Worm (Caenorhabditis elegans) whole organism, late embryonic: Measurements from ENCODE around the gene B0244.6.
A peak's percentile ranks its signal among the peaks of the same experiment; 100 is the strongest.

Experiments used
- C08G9.2 ChIP-seq: sonication (generic microtip); optimal IDR thresholded peaks from 2 replicates; lab custom pipeline; 2016; ENCODE audit warnings: mild to moderate bottlenecking, missing genetic modification characterization, moderate library complexity, missing compliant biosample characterization
- K09A11.1 ChIP-seq: sonication (generic microtip); optimal IDR thresholded peaks from 2 replicates; lab custom pipeline; 2017; ENCODE audit warnings: antibody characterized with exemption, mild to moderate bottlenecking, missing genetic modification characterization, missing compliant biosample characterization; ENCODE audit not compliant: insufficient read depth
- Y22D7AL.16 ChIP-seq: sonication (generic microtip); optimal IDR thresholded peaks from 2 replicates; lab custom pipeline; 2016; ENCODE audit warnings: missing genetic modification characterization, missing compliant biosample characterization
- ceh-14 ChIP-seq: sonication (generic microtip); optimal IDR thresholded peaks from 2 replicates; lab custom pipeline; 2016; ENCODE audit warnings: missing genotype, missing genetic modification characterization, missing compliant biosample characterization
- ceh-30 ChIP-seq: fragments of 150-350 bp; optimal IDR thresholded peaks from 2 replicates; lab custom pipeline; 2014; ENCODE audit warnings: missing biosample characterization, missing genetic modification characterization
- ceh-31 ChIP-seq: sonication (generic microtip); optimal IDR thresholded peaks from 2 replicates; lab custom pipeline; 2016; ENCODE audit warnings: missing genetic modification characterization, missing compliant biosample characterization
- ceh-48 ChIP-seq: sonication (generic microtip); optimal IDR thresholded peaks from 2 replicates; lab custom pipeline; 2016; ENCODE audit warnings: missing genetic modification characterization, inconsistent platforms, missing compliant biosample characterization
- dmd-4 ChIP-seq: sonication (generic microtip); optimal IDR thresholded peaks from 2 replicates; lab custom pipeline; 2016; ENCODE audit warnings: borderline replicate concordance, missing genetic modification characterization, missing compliant biosample characterization
- dve-1 ChIP-seq: sonication (generic microtip); optimal IDR thresholded peaks from 2 replicates; lab custom pipeline; 2017; ENCODE audit warnings: antibody characterized with exemption, mild to moderate bottlenecking, missing genetic modification characterization, missing compliant biosample characterization
- elt-2 ChIP-seq: sonication (generic microtip); optimal IDR thresholded peaks from 2 replicates; lab custom pipeline; 2016; ENCODE audit warnings: missing genetic modification reagents, missing genetic modification characterization, missing compliant biosample characterization
- elt-4 ChIP-seq: sonication (generic microtip); optimal IDR thresholded peaks from 2 replicates; lab custom pipeline; 2016; ENCODE audit warnings: missing genetic modification characterization, missing compliant biosample characterization
- ets-4 ChIP-seq: sonication (generic microtip); optimal IDR thresholded peaks from 2 replicates; lab custom pipeline; 2016; ENCODE audit warnings: missing genetic modification characterization, missing compliant biosample characterization
- fkh-10 ChIP-seq: fragments of 150-350 bp; optimal IDR thresholded peaks from 2 replicates; lab custom pipeline; 2014; ENCODE audit warnings: missing biosample characterization, missing genetic modification reagents, missing genetic modification characterization
- hlh-13 ChIP-seq: fragments of 200-800 bp; sonication (Bioruptor generic); optimal IDR thresholded peaks from 2 replicates; lab custom pipeline; 2018; ENCODE audit warnings: mild to moderate bottlenecking, missing genetic modification characterization, missing compliant biosample characterization
- hlh-8 ChIP-seq: sonication (generic microtip); optimal IDR thresholded peaks from 2 replicates; lab custom pipeline; 2016; ENCODE audit warnings: missing genotype, missing genetic modification characterization, missing compliant biosample characterization
- lim-6 ChIP-seq: sonication (generic microtip); optimal IDR thresholded peaks from 2 replicates; lab custom pipeline; 2016; ENCODE audit warnings: missing genetic modification characterization, missing compliant biosample characterization
- lin-11 ChIP-seq: fragments of 200-800 bp; sonication (Bioruptor generic); optimal IDR thresholded peaks from 2 replicates; lab custom pipeline; 2018; ENCODE audit warnings: mild to moderate bottlenecking, missing genetic modification characterization, missing compliant biosample characterization
- madf-2 ChIP-seq: sonication (generic microtip); optimal IDR thresholded peaks from 2 replicates; lab custom pipeline; 2017; ENCODE audit warnings: missing genetic modification characterization, missing compliant biosample characterization
- mec-3 ChIP-seq: sonication (generic microtip); optimal IDR thresholded peaks from 2 replicates; lab custom pipeline; 2016; ENCODE audit warnings: borderline replicate concordance, missing genetic modification characterization, missing compliant biosample characterization
- nfya-1 ChIP-seq: sonication (generic microtip); optimal IDR thresholded peaks from 2 replicates; lab custom pipeline; 2017; ENCODE audit warnings: missing genetic modification characterization, mild to moderate bottlenecking, missing compliant biosample characterization, antibody characterized with exemption, moderate library complexity
- nhr-232 ChIP-seq: sonication (generic microtip); optimal IDR thresholded peaks from 2 replicates; lab custom pipeline; 2016; ENCODE audit warnings: missing genetic modification characterization, missing compliant biosample characterization
- npax-4 ChIP-seq: sonication (generic microtip); optimal IDR thresholded peaks from 2 replicates; lab custom pipeline; 2016; ENCODE audit warnings: missing genetic modification characterization, missing compliant biosample characterization
- pag-3 ChIP-seq: sonication (generic microtip); optimal IDR thresholded peaks from 2 replicates; lab custom pipeline; 2016; ENCODE audit warnings: missing compliant biosample characterization, missing genetic modification characterization, borderline replicate concordance
- pax-1 ChIP-seq: fragments of 150-350 bp; optimal IDR thresholded peaks from 2 replicates; lab custom pipeline; 2014; ENCODE audit warnings: missing biosample characterization, missing genetic modification characterization
- pha-2 ChIP-seq: sonication (generic microtip); optimal IDR thresholded peaks from 2 replicates; lab custom pipeline; 2017; ENCODE audit warnings: mild to moderate bottlenecking, missing genetic modification characterization, missing compliant biosample characterization
- pqm-1 ChIP-seq: sonication (generic microtip); optimal IDR thresholded peaks from 2 replicates; lab custom pipeline; 2016; ENCODE audit warnings: missing genetic modification characterization, missing compliant biosample characterization
- pros-1 ChIP-seq: fragments of 150-350 bp; optimal IDR thresholded peaks from 2 replicates; lab custom pipeline; 2014; ENCODE audit warnings: missing biosample characterization, missing genetic modification reagents, missing genetic modification characterization
- ref-2 ChIP-seq: sonication (generic microtip); optimal IDR thresholded peaks from 2 replicates; lab custom pipeline; 2016; ENCODE audit warnings: missing genetic modification characterization, missing compliant biosample characterization
- rnt-1 ChIP-seq: sonication (generic microtip); optimal IDR thresholded peaks from 2 replicates; lab custom pipeline; 2016; ENCODE audit warnings: missing genetic modification characterization, missing compliant biosample characterization
- sdc-2 ChIP-seq: sonication (generic microtip); optimal IDR thresholded peaks from 2 replicates; lab custom pipeline; 2016; ENCODE audit warnings: missing genotype, missing genetic modification characterization, missing compliant biosample characterization
- syd-9 ChIP-seq: sonication (generic microtip); optimal IDR thresholded peaks from 2 replicates; lab custom pipeline; 2016; ENCODE audit warnings: mild to moderate bottlenecking, missing genetic modification characterization, moderate library complexity, missing compliant biosample characterization
- tbx-2 ChIP-seq: sonication (generic microtip); optimal IDR thresholded peaks from 2 replicates; lab custom pipeline; 2016; ENCODE audit warnings: missing genetic modification characterization, missing compliant biosample characterization
- ttx-3 ChIP-seq: sonication (generic microtip); optimal IDR thresholded peaks from 2 replicates; lab custom pipeline; 2016; ENCODE audit warnings: missing genetic modification reagents, missing genetic modification characterization, missing compliant biosample characterization
- unc-3 ChIP-seq, 2 experiments: fragments of 200-800 bp in 1 of 2; sonication (Bioruptor generic) in 1 of 2; sonication (generic microtip) in 1 of 2; conservative IDR thresholded peaks in 1 of 2; optimal IDR thresholded peaks in 1 of 2; 2 replicates each; pipeline versions ENCODE4 v1.3.6 to Lab custom; 2016 to 2022; ENCODE audit warnings: missing compliant biosample characterization in 2 of 2, missing genetic modification characterization in 2 of 2, missing genetic modification reagents in 1 of 2
- unc-42 ChIP-seq: sonication (generic microtip); optimal IDR thresholded peaks from 2 replicates; lab custom pipeline; 2016; ENCODE audit warnings: missing genotype, missing genetic modification characterization, missing compliant biosample characterization
- unc-55 ChIP-seq: sonication (generic microtip); optimal IDR thresholded peaks from 2 replicates; lab custom pipeline; 2017; ENCODE audit warnings: missing biosample characterization, missing genetic modification reagents, missing genetic modification characterization
- unc-86 ChIP-seq: sonication (generic microtip); optimal IDR thresholded peaks from 2 replicates; lab custom pipeline; 2016; ENCODE audit warnings: missing genetic modification characterization, missing compliant biosample characterization
- zip-5 ChIP-seq: sonication (generic microtip); optimal IDR thresholded peaks from 2 replicates; lab custom pipeline; 2016; ENCODE audit warnings: missing genetic modification characterization, missing compliant biosample characterization

B0244.6 gene

DNA sequence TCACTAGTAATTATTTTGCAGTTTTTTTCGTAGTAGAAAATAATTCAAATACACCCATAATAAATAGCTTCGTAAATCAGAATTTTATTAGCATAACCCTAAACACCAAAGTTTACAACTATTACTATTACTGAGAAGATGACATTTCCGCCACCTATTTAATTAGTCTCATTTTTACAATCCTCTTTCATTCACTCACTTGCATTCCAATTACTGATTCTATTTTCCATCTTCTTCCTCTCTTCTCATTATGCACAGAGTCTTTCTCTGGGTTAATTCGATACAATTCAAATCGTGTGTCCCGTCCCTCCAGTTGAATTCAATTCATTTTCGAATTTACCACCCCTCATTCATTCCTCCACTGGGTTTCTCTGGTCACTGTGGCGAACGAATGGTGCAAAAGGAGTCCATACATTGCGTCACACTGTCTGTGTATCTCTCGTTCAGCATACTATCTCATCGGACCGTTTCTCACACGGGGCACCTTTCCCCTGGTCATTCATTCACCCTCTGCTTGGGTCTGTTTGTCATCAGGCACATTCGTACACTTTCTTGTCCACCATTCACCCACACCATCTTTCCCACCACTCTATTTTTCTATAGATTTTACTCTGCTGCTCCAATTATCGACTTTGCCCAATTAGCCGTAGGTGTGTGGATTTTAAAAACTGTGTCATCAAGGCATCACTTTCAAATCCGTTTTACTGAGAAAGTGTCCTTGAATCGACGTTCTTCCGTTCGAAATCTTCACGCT is 17.4 kb upstream of the B0244.6 start (continued):
- TF ChIP-seq unc-3 (GFP tag; conservative IDR thresholded peaks at IDR 0.05; lab: Robert Waterston, UW) (no peak), unc-3 (tag; optimal IDR thresholded peaks at IDR 0.05; lab: Kevin White, UChicago) (no peak), elt-4 (tag; lab: Kevin White, UChicago) (no peak), unc-55 (GFP tag; lab: Kevin White, UChicago) (no peak), fkh-10 (GFP tag; lab: Kevin White, UChicago) (no peak)

ce11 chrIII:5721488-5721887 is 16.3 kb upstream of the B0244.6 start:
- TF ChIP-seq nfya-1 (tag; lab: Kevin White, UChicago) (peak; percentile 3), Y22D7AL.16 (tag; lab: Kevin White, UChicago) (no peak), unc-55 (GFP tag; lab: Kevin White, UChicago) (peak; percentile 72), dmd-4 (no peak), hlh-13 (GFP tag; lab: Kevin White, UChicago) (no peak), ref-2 (tag; lab: Kevin White, UChicago) (no peak), pax-1 (tag; lab: Kevin White, UChicago) (no peak), unc-86 (tag; lab: Kevin White, UChicago) (no peak)

- TF ChIP-seq ceh-48 (tag; lab: Kevin White, UChicago), result peak; percentile 47
- peak; percentile 10 for TF ChIP-seq unc-42 (tag; lab: Kevin White, UChicago)
- TF ChIP-seq ttx-3, result no peak
- TF ChIP-seq lim-6, result no peak
- no peak for TF ChIP-seq nhr-232
- peak; percentile 4 for TF ChIP-seq hlh-8 (tag; lab: Kevin White, UChicago)
- no peak for TF ChIP-seq pros-1
- TF ChIP-seq C08G9.2, result peak; percentile 85
- no peak for TF ChIP-seq madf-2 (tag; lab: Kevin White, UChicago)
- no peak for TF ChIP-seq K09A11.1 (tag; lab: Kevin White, UChicago)
- TF ChIP-seq ceh-14 (tag; lab: Kevin White, UChicago), result peak; percentile 23
- no peak for TF ChIP-seq npax-4 (tag; lab: Kevin White, UChicago)
- TF ChIP-seq pha-2, result peak; percentile 22
- TF ChIP-seq mec-3, result peak; percentile 48
- TF ChIP-seq ref-2 (tag; lab: Kevin White, UChicago), result peak; percentile 72
- TF ChIP-seq sdc-2, result peak; percentile 16
- no peak for TF ChIP-seq lin-11 (tag; lab: Kevin White, UChicago)
- TF ChIP-seq elt-4 (tag; lab: Kevin White, UChicago), result no peak
- TF ChIP-seq rnt-1 (tag; lab: Kevin White, UChicago), result no peak
- no peak for TF ChIP-seq ceh-30
- TF ChIP-seq pax-1 (tag; lab: Kevin White, UChicago), result no peak
- TF ChIP-seq dmd-4, result no peak
- peak; percentile 1 for TF ChIP-seq zip-5 (tag; lab: Kevin White, UChicago)
- peak; percentile 87 for TF ChIP-seq elt-2
- TF ChIP-seq dve-1 (tag; lab: Kevin White, UChicago), result no peak
- TF ChIP-seq pqm-1 (tag; lab: Kevin White, UChicago), result peak; percentile 61
- TF ChIP-seq pag-3 (tag; lab: Kevin White, UChicago), result no peak
- TF ChIP-seq ets-4 (tag; lab: Kevin White, UChicago), result peak; percentile 94
- TF ChIP-seq syd-9 (tag; lab: Kevin White, UChicago), result no peak
- peak; percentile 8 for TF ChIP-seq tbx-2 (tag; lab: Kevin White, UChicago)
- TF ChIP-seq ceh-31 (tag; lab: Kevin White, UChicago), result peak; percentile 60
Observed at ce11 chrIII:5721888-5722287, 15.9 kb upstream of the B0244.6 start.
